Fruit fly (Drosophila melanogaster) whole organism, prepupa: ENCODE data around the gene Or33b.

Experiments
- CG10631 ChIP-seq: fragments of 200-800 bp; sonication (Bioruptor generic); optimal IDR thresholded peaks from 2 replicates; lab custom pipeline; 2016; ENCODE audit warnings: missing biosample characterization, missing genetic modification characterization
- CG10669 ChIP-seq: fragments of 200-800 bp; sonication (Bioruptor generic); optimal IDR thresholded peaks from 3 replicates; lab custom pipeline; 2018; ENCODE audit warnings: missing biosample characterization, mild to moderate bottlenecking, missing genetic modification characterization, moderate library complexity
- CG11294 ChIP-seq: fragments of 200-800 bp; sonication (Bioruptor generic); IDR thresholded peaks from 2 replicates; pipeline ENCODE4 v1.3.6; 2022; ENCODE audit warnings: missing biosample characterization, missing genetic modification characterization
- CG11762 ChIP-seq: fragments of 200-800 bp; sonication (Bioruptor generic); optimal IDR thresholded peaks from 3 replicates; lab custom pipeline; 2016; ENCODE audit warnings: missing biosample characterization, missing genetic modification characterization; ENCODE audit not compliant: insufficient read depth
- CG15336 ChIP-seq: fragments of 200-800 bp; sonication (Bioruptor generic); IDR thresholded peaks from 2 replicates; pipeline ENCODE4 v1.3.6; 2022; ENCODE audit warnings: missing biosample characterization, missing genetic modification characterization
- CG1621 ChIP-seq: fragments of 200-800 bp; sonication (Bioruptor generic); optimal IDR thresholded peaks from 3 replicates; lab custom pipeline; 2018; ENCODE audit warnings: missing biosample characterization, mild to moderate bottlenecking, missing genetic modification characterization
- CG3032 ChIP-seq: fragments of 200-800 bp; optimal IDR thresholded peaks from 2 replicates; lab custom pipeline; 2019; ENCODE audit warnings: missing biosample characterization, mild to moderate bottlenecking, missing genetic modification characterization, moderate library complexity
- CG32006 ChIP-seq: fragments of 200-800 bp; sonication (Bioruptor generic); optimal IDR thresholded peaks from 3 replicates; lab custom pipeline; 2017; ENCODE audit warnings: missing biosample characterization, mild to moderate bottlenecking, missing genetic modification characterization
- CG3919 ChIP-seq: fragments of 200-800 bp; sonication (Bioruptor generic); optimal IDR thresholded peaks from 3 replicates; lab custom pipeline; 2016; ENCODE audit warnings: missing biosample characterization, missing genetic modification characterization
- CG4318 ChIP-seq: fragments of 200-800 bp; sonication (Bioruptor generic); optimal IDR thresholded peaks from 3 replicates; lab custom pipeline; 2017; ENCODE audit warnings: missing biosample characterization, mild to moderate bottlenecking, missing genetic modification characterization
- CG6163 ChIP-seq: fragments of 200-800 bp; sonication (Bioruptor generic); IDR thresholded peaks from 3 replicates; pipeline ENCODE4 v1.3.6; 2022; ENCODE audit warnings: missing biosample characterization, missing genetic modification characterization
- CG6792 ChIP-seq: fragments of 200-800 bp; sonication (Bioruptor generic); optimal IDR thresholded peaks from 3 replicates; lab custom pipeline; 2016; ENCODE audit warnings: missing biosample characterization, missing genetic modification characterization
- CG8119 ChIP-seq: fragments of 200-800 bp; sonication (Bioruptor generic); IDR thresholded peaks from 3 replicates; pipeline ENCODE4 v1.3.6; 2022; ENCODE audit warnings: missing biosample characterization, missing genetic modification characterization
- CG8319 ChIP-seq: fragments of 200-800 bp; sonication (Bioruptor generic); optimal IDR thresholded peaks from 3 replicates; lab custom pipeline; 2016; ENCODE audit warnings: missing biosample characterization, missing genetic modification characterization
- CG8632 ChIP-seq: fragments of 200-800 bp; sonication (Bioruptor generic); optimal IDR thresholded peaks from 3 replicates; lab custom pipeline; 2016; ENCODE audit warnings: missing biosample characterization, missing genetic modification characterization
- CG9139 ChIP-seq: fragments of 200-800 bp; sonication (Bioruptor generic); optimal IDR thresholded peaks from 3 replicates; lab custom pipeline; 2017; ENCODE audit warnings: missing biosample characterization, mild to moderate bottlenecking, missing genetic modification characterization
- Ets21C ChIP-seq: fragments of 200-800 bp; sonication (Bioruptor generic); optimal IDR thresholded peaks from 3 replicates; lab custom pipeline; 2016; ENCODE audit warnings: missing biosample characterization, missing genetic modification characterization
- Ets96B ChIP-seq: fragments of 200-800 bp; optimal IDR thresholded peaks from 2 replicates; lab custom pipeline; 2019; ENCODE audit warnings: missing biosample characterization, mild to moderate bottlenecking, missing genetic modification characterization, moderate library complexity
- Hr38 ChIP-seq: sonication (Bioruptor generic); optimal IDR thresholded peaks from 2 replicates; lab custom pipeline; 2016; ENCODE audit warnings: missing biosample characterization, missing genetic modification characterization
- Hr4 ChIP-seq: fragments of 200-800 bp; sonication (Bioruptor generic); optimal IDR thresholded peaks from 3 replicates; lab custom pipeline; 2016; ENCODE audit warnings: missing biosample characterization, missing genetic modification characterization
- Met ChIP-seq: fragments of 200-800 bp; sonication (Bioruptor generic); optimal IDR thresholded peaks from 3 replicates; lab custom pipeline; 2016; ENCODE audit warnings: missing biosample characterization, missing genetic modification characterization
- OdsH ChIP-seq: fragments of 200-800 bp; sonication (Bioruptor generic); optimal IDR thresholded peaks from 3 replicates; lab custom pipeline; 2016; ENCODE audit warnings: missing biosample characterization, missing genetic modification characterization
- Smox ChIP-seq: fragments of 200-800 bp; sonication (Bioruptor generic); optimal IDR thresholded peaks from 3 replicates; lab custom pipeline; 2016; ENCODE audit warnings: missing biosample characterization, missing genetic modification characterization
- Sox102F ChIP-seq: fragments of 200-800 bp; sonication (Bioruptor generic); optimal IDR thresholded peaks from 2 replicates; lab custom pipeline; 2016; ENCODE audit warnings: missing biosample characterization, mild to moderate bottlenecking, missing genetic modification characterization
- Sox15 ChIP-seq: fragments of 200-800 bp; sonication (Bioruptor generic); optimal IDR thresholded peaks from 3 replicates; lab custom pipeline; 2016; ENCODE audit warnings: missing biosample characterization, missing genetic modification characterization
- achi ChIP-seq: fragments of 200-800 bp; sonication (Bioruptor generic); optimal IDR thresholded peaks from 3 replicates; lab custom pipeline; 2016; ENCODE audit warnings: missing biosample characterization, missing genetic modification characterization
- acj6 ChIP-seq: fragments of 200-800 bp; sonication (Bioruptor generic); optimal IDR thresholded peaks from 3 replicates; lab custom pipeline; 2016; ENCODE audit warnings: missing biosample characterization, missing genetic modification characterization
- cyc ChIP-seq: fragments of 200-800 bp; sonication (Bioruptor generic); optimal IDR thresholded peaks from 3 replicates; lab custom pipeline; 2016; ENCODE audit warnings: missing biosample characterization, missing genetic modification characterization
- dsx ChIP-seq: fragments of 200-800 bp; optimal IDR thresholded peaks from 3 replicates; lab custom pipeline; 2019; ENCODE audit warnings: missing biosample characterization, mild to moderate bottlenecking, missing genetic modification characterization, moderate library complexity; ENCODE audit not compliant: poor library complexity, severe bottlenecking
- eg ChIP-seq: fragments of 200-800 bp; sonication (Bioruptor generic); IDR thresholded peaks from 3 replicates; pipeline ENCODE4 v1.3.6; 2022; ENCODE audit warnings: missing biosample characterization, missing genetic modification characterization
- esn ChIP-seq: fragments of 200-800 bp; sonication (Bioruptor generic); optimal IDR thresholded peaks from 2 replicates; lab custom pipeline; 2016; ENCODE audit warnings: missing biosample characterization, mild to moderate bottlenecking, missing genetic modification characterization, moderate library complexity
- lz ChIP-seq: fragments of 200-800 bp; sonication (Bioruptor generic); optimal IDR thresholded peaks from 3 replicates; lab custom pipeline; 2016; ENCODE audit warnings: missing biosample characterization, missing genetic modification characterization
- net ChIP-seq: fragments of 200-800 bp; sonication (Bioruptor generic); optimal IDR thresholded peaks from 3 replicates; lab custom pipeline; 2016; ENCODE audit warnings: missing biosample characterization, missing genetic modification characterization
- salr ChIP-seq, 2 experiments: fragments of 200-800 bp; sonication (Bioruptor generic); optimal IDR thresholded peaks; 3 replicates each; lab custom pipeline; 2016 to 2018; ENCODE audit warnings: missing biosample characterization in 2 of 2, missing genetic modification characterization in 2 of 2, mild to moderate bottlenecking in 1 of 2
- spab ChIP-seq: fragments of 200-800 bp; sonication (Bioruptor generic); optimal IDR thresholded peaks from 2 replicates; lab custom pipeline; 2017; ENCODE audit warnings: missing biosample characterization, mild to moderate bottlenecking, missing genetic modification characterization, missing genetic modification reagents
- svp ChIP-seq: fragments of 200-800 bp; sonication (Bioruptor generic); peaks from one replicate; lab custom pipeline; 2016; ENCODE audit warnings: missing biosample characterization, missing genetic modification characterization
- vri ChIP-seq: fragments of 200-800 bp; sonication (Bioruptor generic); optimal IDR thresholded peaks from 3 replicates; lab custom pipeline; 2016; ENCODE audit warnings: missing biosample characterization, mild to moderate bottlenecking, missing genetic modification characterization

Or33b gene

dm6 chr2L:11940620-11941019 is 4.6 kb downstream of the Or33b start:
- TF ChIP-seq CG3919 (GFP tag; lab: Kevin White, UChicago) (no peak), svp (GFP tag; lab: Kevin White, UChicago) (no peak), Met (no peak), achi (GFP tag; lab: Kevin White, UChicago) (no peak), CG10631 (GFP tag; lab: Kevin White, UChicago) (no peak), CG11294 (GFP tag; lab: Robert Waterston, UW) (no peak), CG11762 (GFP tag; lab: Kevin White, UChicago) (no peak), CG8632 (GFP tag; lab: Kevin White, UChicago) (no peak), acj6 (GFP tag; lab: Kevin White, UChicago) (no peak), CG4318 (GFP tag; lab: Kevin White, UChicago) (no peak), esn (GFP tag; lab: Kevin White, UChicago) (no peak)

dm6 chr2L:11942265-11942664 is 6.3 kb downstream of the Or33b start:
- no peak for TF ChIP-seq acj6 (GFP tag; lab: Kevin White, UChicago)
- no peak for TF ChIP-seq CG15336
- TF ChIP-seq eg (GFP tag; lab: Robert Waterston, UW) = 0 out of 3 replicates have a peak, but pooled peaks have one; percentile 7
- no peak for TF ChIP-seq Smox (GFP tag; lab: Kevin White, UChicago)
- TF ChIP-seq achi (GFP tag; lab: Kevin White, UChicago) = peak; percentile 10
- TF ChIP-seq Ets21C = no peak
- peak; percentile 5 for TF ChIP-seq OdsH
- no peak for TF ChIP-seq CG4318 (GFP tag; lab: Kevin White, UChicago)
- no peak for TF ChIP-seq salr (GFP tag; optimal IDR thresholded peaks at IDR 0.05; lab: Kevin White, UChicago)
- 0 out of 3 replicates have a peak, but pooled peaks have one; percentile 16 for TF ChIP-seq CG6163
- TF ChIP-seq CG9139 (GFP tag; lab: Kevin White, UChicago) = no peak
- TF ChIP-seq CG32006 (GFP tag; lab: Kevin White, UChicago) = peak; percentile 41
- TF ChIP-seq net = peak; percentile 12
- TF ChIP-seq Sox15 = no peak
- peak; percentile 11 for TF ChIP-seq Hr4 (GFP tag; lab: Kevin White, UChicago)

DNA sequence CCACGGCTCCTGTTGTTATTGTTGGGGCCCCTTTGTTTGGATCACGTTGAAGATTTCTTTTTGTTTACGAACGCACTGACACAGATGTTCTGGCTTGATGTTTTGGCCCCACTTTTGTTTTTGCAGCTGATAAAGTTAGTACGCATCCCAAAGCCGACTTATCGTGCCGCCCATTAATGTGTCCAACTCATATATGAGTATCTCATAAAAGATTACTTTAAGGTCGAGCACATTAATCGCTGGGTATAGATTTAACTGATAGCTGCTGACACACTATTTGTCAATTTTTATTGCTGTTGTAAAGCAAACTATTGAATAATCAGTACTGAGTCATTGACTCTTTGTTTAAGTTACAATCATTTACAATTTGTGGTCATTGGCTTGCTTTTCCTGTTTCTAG is 6.8 kb downstream of the Or33b start:
- TF ChIP-seq lz (GFP tag; lab: Kevin White, UChicago) (no peak), CG10669 (GFP tag; lab: Kevin White, UChicago) (no peak), Hr38 (GFP tag; lab: Kevin White, UChicago) (no peak), CG6792 (no peak), cyc (GFP tag; lab: Kevin White, UChicago) (no peak), Sox15 (no peak), vri (GFP tag; lab: Kevin White, UChicago) (no peak)
- TF ChIP-seq, all 60 proteins: peak for 0

DNA sequence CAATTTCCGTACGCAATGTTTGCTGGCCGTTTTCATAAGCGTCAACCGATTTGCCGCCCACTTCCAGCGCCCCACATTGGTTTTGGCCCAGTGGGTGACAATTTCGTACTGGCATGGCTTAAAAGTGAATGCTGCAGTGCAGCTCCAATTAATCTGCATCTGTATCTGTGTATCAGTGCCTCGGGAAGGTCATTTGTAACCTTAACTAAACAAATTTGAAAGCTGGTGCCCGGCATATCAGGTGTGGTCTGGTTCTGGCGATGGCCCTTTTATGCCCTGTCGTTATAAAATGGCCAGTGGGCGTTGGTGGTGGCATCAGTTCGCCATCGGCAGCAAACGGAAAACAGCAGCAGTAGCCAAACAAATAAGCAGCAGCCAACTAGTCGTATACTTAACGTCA is 7.8 kb downstream of the Or33b start, which contains the start of gene Crys:
TSS of gene Crys (plus strand) at position 301 of the 400 bp plus-strand sequence.
- TF ChIP-seq OdsH (no peak), eg (GFP tag; lab: Robert Waterston, UW) (no peak), vri (GFP tag; lab: Kevin White, UChicago) (no peak), CG10631 (GFP tag; lab: Kevin White, UChicago) (no peak), Sox102F (GFP tag; lab: Kevin White, UChicago) (no peak), acj6 (GFP tag; lab: Kevin White, UChicago) (no peak), CG9139 (GFP tag; lab: Kevin White, UChicago) (no peak), dsx (GFP tag; lab: Kevin White, UChicago) (no peak), svp (GFP tag; lab: Kevin White, UChicago) (no peak), CG10669 (GFP tag; lab: Kevin White, UChicago) (no peak), Ets96B (no peak), spab (GFP tag; lab: Kevin White, UChicago) (no peak), CG8119 (GFP tag; lab: Robert Waterston, UW) (no peak), Met (no peak), CG8319 (GFP tag; lab: Kevin White, UChicago) (no peak), CG8632 (GFP tag; lab: Kevin White, UChicago) (no peak), Smox (GFP tag; lab: Kevin White, UChicago) (no peak), CG3032 (tag; lab: Kevin White, UChicago) (no peak), CG1621 (tag; lab: Kevin White, UChicago) (no peak)
